Fruit fly (Drosophila melanogaster) whole organism, wandering third instar larva: ENCODE results near the gene CG12783.

Experiments
- Abd-B ChIP-seq: fragments of >200 bp; optimal IDR thresholded peaks from 2 replicates; lab custom pipeline; 2017; ENCODE audit warnings: missing biosample characterization, missing genetic modification characterization
- br ChIP-seq: fragments of 200-800 bp; sonication (Bioruptor generic); optimal IDR thresholded peaks from 2 replicates; lab custom pipeline; 2016; ENCODE audit warnings: missing biosample characterization, missing genetic modification characterization

dm6 chr3R:16615009-16615408 is 1.8 kb upstream of the CG12783 start, which contains the start of gene CG17562:
- no peak for TF ChIP-seq br (GFP tag; lab: Kevin White, UChicago)
- TF ChIP-seq Abd-B (GFP tag; lab: Kevin White, UChicago) = no peak
